Worm (Caenorhabditis elegans) whole organism, young adult: ENCODE measurements around the gene cec-3.
A peak's percentile ranks its signal among the peaks of the same experiment; 100 is the strongest.

ENCODE experiments used
- B0336.3 ChIP-seq: fragments of 200-800 bp; sonication (Bioruptor generic); IDR thresholded peaks from 2 replicates; pipeline ENCODE4 v1.3.6; 2022; ENCODE audit warnings: missing genetic modification characterization, missing compliant biosample characterization
- C17E4.6 ChIP-seq: fragments of 200-800 bp; sonication (Bioruptor generic); IDR thresholded peaks from 2 replicates; pipeline ENCODE4 v1.3.6; 2022; ENCODE audit warnings: missing genetic modification reagents, missing genetic modification characterization, missing compliant biosample characterization
- F23B12.7 ChIP-seq: sonication (generic microtip); optimal IDR thresholded peaks from 2 replicates; lab custom pipeline; 2017; ENCODE audit warnings: missing genetic modification characterization, mild to moderate bottlenecking, missing compliant biosample characterization, antibody characterized with exemption, moderate library complexity; ENCODE audit not compliant: insufficient read depth
- F49E8.2 ChIP-seq: sonication (generic microtip); optimal IDR thresholded peaks from 3 replicates; lab custom pipeline; 2017; ENCODE audit warnings: missing genetic modification characterization, mild to moderate bottlenecking, missing compliant biosample characterization, antibody characterized with exemption, moderate library complexity; ENCODE audit not compliant: insufficient read depth
- F55B11.4 ChIP-seq: sonication (generic microtip); optimal IDR thresholded peaks from 2 replicates; lab custom pipeline; 2016; ENCODE audit warnings: missing compliant biosample characterization, missing genetic modification characterization, borderline replicate concordance; ENCODE audit not compliant: insufficient read depth
- F57C9.4 ChIP-seq: sonication (generic microtip); optimal IDR thresholded peaks from 2 replicates; lab custom pipeline; 2017; ENCODE audit warnings: mild to moderate bottlenecking, missing genetic modification characterization, missing compliant biosample characterization
- T26A5.8 ChIP-seq: sonication (generic microtip); optimal IDR thresholded peaks from 2 replicates; lab custom pipeline; 2016; ENCODE audit warnings: missing genetic modification characterization, missing compliant biosample characterization
- Y53G8AR.9 ChIP-seq: fragments of 200-800 bp; sonication (Bioruptor generic); conservative IDR thresholded peaks from 2 replicates; pipeline ENCODE4 v1.3.6; 2022; ENCODE audit warnings: missing genetic modification reagents, missing genetic modification characterization, missing compliant biosample characterization
- ZK185.1 ChIP-seq: sonication (generic microtip); optimal IDR thresholded peaks from 2 replicates; lab custom pipeline; 2016; ENCODE audit warnings: mild to moderate bottlenecking, missing genetic modification characterization, missing compliant biosample characterization; ENCODE audit not compliant: poor library complexity, severe bottlenecking
- akir-1 ChIP-seq: fragments of 200-800 bp; sonication (Bioruptor generic); optimal IDR thresholded peaks from 2 replicates; lab custom pipeline; 2018; ENCODE audit warnings: mild to moderate bottlenecking, missing genetic modification characterization, moderate library complexity, missing compliant biosample characterization
- ama-1 ChIP-seq, 3 experiments: fragments of 150-350 bp in 1 of 3; sonication (generic microtip) in 2 of 3; optimal IDR thresholded peaks; 2 replicates each; lab custom pipeline; 2014 to 2018; ENCODE audit warnings: missing biosample characterization in 2 of 3, missing genetic modification characterization in 2 of 3, missing genetic modification reagents in 2 of 3
- atf-7 ChIP-seq: sonication (generic microtip); optimal IDR thresholded peaks from 2 replicates; lab custom pipeline; 2017; ENCODE audit warnings: mild to moderate bottlenecking, missing genetic modification characterization, missing compliant biosample characterization
- athp-1 ChIP-seq: sonication (generic microtip); optimal IDR thresholded peaks from 2 replicates; lab custom pipeline; 2017; ENCODE audit warnings: mild to moderate bottlenecking, missing genetic modification characterization, missing compliant biosample characterization
- attf-3 ChIP-seq: fragments of 200-800 bp; sonication (Bioruptor generic); conservative IDR thresholded peaks from 2 replicates; pipeline ENCODE4 v1.3.6; 2022; ENCODE audit warnings: missing genetic modification reagents, missing genetic modification characterization, missing compliant biosample characterization
- bed-1 ChIP-seq: fragments of 200-800 bp; sonication (Bioruptor generic); IDR thresholded peaks from 2 replicates; pipeline ENCODE4 v1.3.6; 2022; ENCODE audit warnings: missing genetic modification reagents, missing genetic modification characterization, missing compliant biosample characterization
- cebp-1 ChIP-seq, 2 experiments: fragments of 200-800 bp in 1 of 2; sonication (Bioruptor generic) in 1 of 2; sonication (generic microtip) in 1 of 2; IDR thresholded peaks in 1 of 2; optimal IDR thresholded peaks in 1 of 2; 2 replicates each; pipeline versions ENCODE4 v1.3.6 to Lab custom; 2017 to 2022; ENCODE audit warnings: missing compliant biosample characterization in 2 of 2, missing genetic modification characterization in 2 of 2, mild to moderate bottlenecking in 1 of 2, missing genetic modification reagents in 1 of 2, moderate library complexity in 1 of 2
- ceh-91 ChIP-seq: fragments of 200-800 bp; sonication (Bioruptor generic); IDR thresholded peaks from 2 replicates; pipeline ENCODE4 v1.3.6; 2022; ENCODE audit warnings: missing genetic modification reagents, missing genetic modification characterization, missing compliant biosample characterization
- dox-1 ChIP-seq: fragments of 200-800 bp; sonication (Bioruptor generic); IDR thresholded peaks from 2 replicates; pipeline ENCODE4 v1.3.6; 2022; ENCODE audit warnings: missing genetic modification reagents, missing genetic modification characterization, missing compliant biosample characterization
- dpff-1 ChIP-seq: sonication (generic microtip); optimal IDR thresholded peaks from 2 replicates; lab custom pipeline; 2017; ENCODE audit warnings: mild to moderate bottlenecking, missing genetic modification characterization, missing compliant biosample characterization
- efl-1 ChIP-seq: fragments of 150-350 bp; optimal IDR thresholded peaks from 2 replicates; lab custom pipeline; 2014; ENCODE audit warnings: missing biosample characterization, missing genetic modification reagents, missing genetic modification characterization
- ekl-4 ChIP-seq: fragments of 200-800 bp; sonication (Bioruptor generic); IDR thresholded peaks from 2 replicates; pipeline ENCODE4 v1.3.6; 2022; ENCODE audit warnings: missing genetic modification reagents, missing genetic modification characterization, missing compliant biosample characterization
- him-1 ChIP-seq: sonication (generic microtip); optimal IDR thresholded peaks from 2 replicates; lab custom pipeline; 2016; ENCODE audit warnings: missing genotype, missing genetic modification reagents, missing genetic modification characterization, missing compliant biosample characterization
- hsf-1 ChIP-seq: fragments of 200-800 bp; sonication (Bioruptor generic); IDR thresholded peaks from 2 replicates; pipeline ENCODE4 v1.3.6; 2022; ENCODE audit warnings: missing genetic modification reagents, missing genetic modification characterization, missing compliant biosample characterization
- lag-1 ChIP-seq: fragments of 200-800 bp; sonication (Bioruptor generic); IDR thresholded peaks from 2 replicates; pipeline ENCODE4 v1.3.6; 2022; ENCODE audit warnings: missing genetic modification reagents, missing genetic modification characterization, missing compliant biosample characterization
- let-526 ChIP-seq: fragments of 200-800 bp; sonication (Bioruptor generic); IDR thresholded peaks from 2 replicates; pipeline ENCODE4 v1.3.6; 2022; ENCODE audit warnings: missing genetic modification reagents, missing genetic modification characterization, missing compliant biosample characterization
- let-607 ChIP-seq, 2 experiments: fragments of 200-800 bp in 1 of 2; sonication (Bioruptor generic) in 1 of 2; sonication (generic microtip) in 1 of 2; optimal IDR thresholded peaks; 2 replicates each; lab custom pipeline; 2016 to 2018; ENCODE audit warnings: mild to moderate bottlenecking in 2 of 2, missing compliant biosample characterization in 2 of 2, missing genetic modification characterization in 2 of 2, moderate library complexity in 2 of 2, missing genotype in 1 of 2
- lin-35 ChIP-seq, 3 experiments: fragments of 150-350 bp in 2 of 3; sonication (generic microtip) in 1 of 3; optimal IDR thresholded peaks; 2 replicates each; lab custom pipeline; 2014 to 2018; ENCODE audit warnings: missing biosample characterization in 3 of 3, missing genetic modification characterization in 3 of 3, missing genetic modification reagents in 3 of 3
- lin-40 ChIP-seq: sonication (generic microtip); optimal IDR thresholded peaks from 2 replicates; lab custom pipeline; 2016; ENCODE audit warnings: missing genetic modification characterization, mild to moderate bottlenecking, missing compliant biosample characterization, missing genotype, missing genetic modification reagents
- lir-1 ChIP-seq: fragments of 200-800 bp; sonication (Bioruptor generic); conservative IDR thresholded peaks from 2 replicates; pipeline ENCODE4 v1.3.6; 2022; ENCODE audit warnings: missing genetic modification reagents, missing genetic modification characterization, missing compliant biosample characterization
- madf-3 ChIP-seq: fragments of 200-800 bp; sonication (Bioruptor generic); IDR thresholded peaks from 2 replicates; pipeline ENCODE4 v1.3.6; 2022; ENCODE audit warnings: missing genetic modification reagents, missing genetic modification characterization, missing compliant biosample characterization
- madf-6 ChIP-seq: fragments of 200-800 bp; sonication (Bioruptor generic); IDR thresholded peaks from 2 replicates; pipeline ENCODE4 v1.3.6; 2022; ENCODE audit warnings: missing genetic modification reagents, missing genetic modification characterization, missing compliant biosample characterization
- mcd-1 ChIP-seq: fragments of 200-800 bp; sonication (Bioruptor generic); IDR thresholded peaks from 2 replicates; pipeline ENCODE4 v1.3.6; 2022; ENCODE audit warnings: missing genetic modification reagents, missing genetic modification characterization, missing compliant biosample characterization
- nfya-2 ChIP-seq: fragments of 200-800 bp; sonication (Bioruptor generic); IDR thresholded peaks from 2 replicates; pipeline ENCODE4 v1.3.6; 2022; ENCODE audit warnings: missing genetic modification reagents, missing genetic modification characterization, missing compliant biosample characterization
- nhr-120 ChIP-seq: fragments of 200-800 bp; sonication (Bioruptor generic); IDR thresholded peaks from 2 replicates; pipeline ENCODE4 v1.3.6; 2022; ENCODE audit warnings: missing genetic modification characterization, missing compliant biosample characterization
- nhr-179 ChIP-seq: sonication (generic microtip); optimal IDR thresholded peaks from 2 replicates; lab custom pipeline; 2016; ENCODE audit warnings: mild to moderate bottlenecking, missing genetic modification characterization, missing compliant biosample characterization
- nhr-90 ChIP-seq: sonication (generic microtip); optimal IDR thresholded peaks from 2 replicates; lab custom pipeline; 2016; ENCODE audit warnings: missing genotype, mild to moderate bottlenecking, missing genetic modification characterization, missing compliant biosample characterization
- pha-4 ChIP-seq: fragments of 150-350 bp; sonication (generic microtip); optimal IDR thresholded peaks from 2 replicates; lab custom pipeline; 2014; ENCODE audit warnings: missing biosample characterization, missing genetic modification reagents, missing genetic modification characterization
- sdz-38 ChIP-seq: sonication (generic microtip); optimal IDR thresholded peaks from 2 replicates; lab custom pipeline; 2016; ENCODE audit warnings: missing genotype, missing genetic modification characterization, missing compliant biosample characterization
- sea-2 ChIP-seq: fragments of 200-800 bp; sonication (Bioruptor generic); IDR thresholded peaks from 2 replicates; pipeline ENCODE4 v1.3.6; 2022; ENCODE audit warnings: missing genetic modification characterization, missing compliant biosample characterization
- snpc-3.4 ChIP-seq: sonication (generic microtip); optimal IDR thresholded peaks from 2 replicates; lab custom pipeline; 2017; ENCODE audit warnings: missing genetic modification characterization, mild to moderate bottlenecking, missing compliant biosample characterization, antibody characterized with exemption, moderate library complexity, missing genotype, missing genetic modification reagents
- tbx-9 ChIP-seq: sonication (generic microtip); optimal IDR thresholded peaks from 2 replicates; lab custom pipeline; 2016; ENCODE audit warnings: borderline replicate concordance, missing genetic modification characterization, inconsistent platforms, missing compliant biosample characterization
- tlf-1 ChIP-seq: fragments of 200-800 bp; sonication (Bioruptor generic); optimal IDR thresholded peaks from 2 replicates; lab custom pipeline; 2018; ENCODE audit warnings: mild to moderate bottlenecking, missing genetic modification characterization, missing compliant biosample characterization
- zfh-2 ChIP-seq: fragments of 200-800 bp; sonication (Bioruptor generic); conservative IDR thresholded peaks from 2 replicates; pipeline ENCODE4 v1.3.6; 2022; ENCODE audit warnings: missing genetic modification reagents, missing genetic modification characterization, missing compliant biosample characterization
- ztf-22 ChIP-seq: fragments of 200-800 bp; sonication (Bioruptor generic); optimal IDR thresholded peaks from 2 replicates; lab custom pipeline; 2018; ENCODE audit warnings: mild to moderate bottlenecking, missing genetic modification characterization, moderate library complexity, missing compliant biosample characterization
- ztf-25 ChIP-seq: fragments of 200-800 bp; sonication (Bioruptor generic); IDR thresholded peaks from 2 replicates; pipeline ENCODE4 v1.3.6; 2022; ENCODE audit warnings: missing genetic modification reagents, missing genetic modification characterization, missing compliant biosample characterization
- ztf-28 ChIP-seq: fragments of 200-800 bp; sonication (Bioruptor generic); IDR thresholded peaks from 2 replicates; pipeline ENCODE4 v1.3.6; 2022; ENCODE audit warnings: missing genetic modification reagents, missing genetic modification characterization, missing compliant biosample characterization
- ztf-3 ChIP-seq: fragments of 200-800 bp; sonication (Bioruptor generic); optimal IDR thresholded peaks from 2 replicates; lab custom pipeline; 2018; ENCODE audit warnings: mild to moderate bottlenecking, missing genetic modification characterization, missing compliant biosample characterization

cec-3 gene

ce11 chrII:7892761-7893272 lies 35.4 kb upstream of the cec-3 start, which contains the start of gene ptc-1 (continued):
- TF ChIP-seq snpc-3.4 (tag; lab: Kevin White, UChicago) = peak; percentile 24
- TF ChIP-seq Y53G8AR.9 (GFP tag; lab: Robert Waterston, UW) = no peak
- no peak for TF ChIP-seq lag-1 (GFP tag; lab: Robert Waterston, UW)
- TF ChIP-seq let-607 (tag; optimal IDR thresholded peaks at IDR 0.05; lab: Kevin White, UChicago) = no peak
- TF ChIP-seq ztf-28 (GFP tag; lab: Robert Waterston, UW) = no peak
- TF ChIP-seq F57C9.4 (tag; lab: Kevin White, UChicago) = no peak
- no peak for TF ChIP-seq nfya-2 (GFP tag; lab: Robert Waterston, UW)
- no peak for TF ChIP-seq F55B11.4 (tag; lab: Kevin White, UChicago)
- no peak for TF ChIP-seq nhr-120 (GFP tag; lab: Robert Waterston, UW)
- no peak for TF ChIP-seq dpff-1 (tag; lab: Kevin White, UChicago)
- no peak for TF ChIP-seq F49E8.2 (tag; lab: Kevin White, UChicago)
- TF ChIP-seq zfh-2 (GFP tag; lab: Robert Waterston, UW) = no peak
- no peak for TF ChIP-seq lin-40 (tag; lab: Kevin White, UChicago)
- TF ChIP-seq ceh-91 = peak; percentile 60
- TF ChIP-seq ztf-3 = no peak
- no peak for TF ChIP-seq bed-1 (GFP tag; lab: Robert Waterston, UW)
- TF ChIP-seq ekl-4 (GFP tag; lab: Robert Waterston, UW) = no peak
- TF ChIP-seq sea-2 (GFP tag; lab: Robert Waterston, UW) = no peak
- no peak for TF ChIP-seq nhr-179 (tag; lab: Kevin White, UChicago)
- no peak; the same call in none of the 2 replicates for TF ChIP-seq dox-1
- TF ChIP-seq let-526 (GFP tag; lab: Robert Waterston, UW) = no peak
- TF ChIP-seq ztf-22 (GFP tag; lab: Kevin White, UChicago) = no peak
- no peak for TF ChIP-seq cebp-1 (GFP tag; IDR thresholded peaks at IDR 0.05; lab: Robert Waterston, UW)
- TF ChIP-seq cebp-1 (tag; optimal IDR thresholded peaks at IDR 0.05; lab: Kevin White, UChicago) = no peak
- no peak for TF ChIP-seq F23B12.7 (tag; lab: Kevin White, UChicago)
- no peak for TF ChIP-seq attf-3 (GFP tag; lab: Robert Waterston, UW)
- TF ChIP-seq ztf-25 (GFP tag; lab: Robert Waterston, UW) = no peak
- no peak for TF ChIP-seq B0336.3 (GFP tag; lab: Robert Waterston, UW)
- no peak for TF ChIP-seq atf-7
- TF ChIP-seq ZK185.1 (tag; lab: Kevin White, UChicago) = no peak
- TF ChIP-seq athp-1 (tag; lab: Kevin White, UChicago) = no peak
- TF ChIP-seq efl-1 (GFP tag; lab: Kevin White, UChicago) = peak; percentile 83
- TF ChIP-seq akir-1 = no peak
- TF ChIP-seq ama-1 (optimal IDR thresholded peaks at IDR 0.05; lab: Kevin White, UChicago) = no peak
- no peak for TF ChIP-seq ama-1 (GFP tag; optimal IDR thresholded peaks at IDR 0.05; lab: Kevin White, UChicago)
- TF ChIP-seq tbx-9 (tag; lab: Kevin White, UChicago) = no peak
- TF ChIP-seq sdz-38 (tag; lab: Kevin White, UChicago) = no peak
- peak; percentile 9 for TF ChIP-seq tlf-1
- no peak for TF ChIP-seq madf-3 (GFP tag; lab: Robert Waterston, UW)
- TF ChIP-seq T26A5.8 (tag; lab: Kevin White, UChicago) = no peak
- TF ChIP-seq lir-1 (GFP tag; lab: Robert Waterston, UW) = no peak
- TF ChIP-seq hsf-1 (GFP tag; lab: Robert Waterston, UW) = peak; percentile 72
- TF ChIP-seq C17E4.6 = no peak
- no peak for TF ChIP-seq lin-35 (GFP tag; optimal IDR thresholded peaks at IDR 0.05; lab: Kevin White, UChicago)
- no peak for TF ChIP-seq pha-4 (tag; lab: Kevin White, UChicago)
- peak; percentile 91 for TF ChIP-seq madf-6 (GFP tag; lab: Robert Waterston, UW)
- TF ChIP-seq him-1 (tag; lab: Kevin White, UChicago) = no peak
- TF ChIP-seq mcd-1 (GFP tag; lab: Robert Waterston, UW) = no peak
- TF ChIP-seq nhr-90 (tag; lab: Kevin White, UChicago) = no peak
